Worm (Caenorhabditis elegans): ENCODE results near the gene mcm-6.

DNA sequence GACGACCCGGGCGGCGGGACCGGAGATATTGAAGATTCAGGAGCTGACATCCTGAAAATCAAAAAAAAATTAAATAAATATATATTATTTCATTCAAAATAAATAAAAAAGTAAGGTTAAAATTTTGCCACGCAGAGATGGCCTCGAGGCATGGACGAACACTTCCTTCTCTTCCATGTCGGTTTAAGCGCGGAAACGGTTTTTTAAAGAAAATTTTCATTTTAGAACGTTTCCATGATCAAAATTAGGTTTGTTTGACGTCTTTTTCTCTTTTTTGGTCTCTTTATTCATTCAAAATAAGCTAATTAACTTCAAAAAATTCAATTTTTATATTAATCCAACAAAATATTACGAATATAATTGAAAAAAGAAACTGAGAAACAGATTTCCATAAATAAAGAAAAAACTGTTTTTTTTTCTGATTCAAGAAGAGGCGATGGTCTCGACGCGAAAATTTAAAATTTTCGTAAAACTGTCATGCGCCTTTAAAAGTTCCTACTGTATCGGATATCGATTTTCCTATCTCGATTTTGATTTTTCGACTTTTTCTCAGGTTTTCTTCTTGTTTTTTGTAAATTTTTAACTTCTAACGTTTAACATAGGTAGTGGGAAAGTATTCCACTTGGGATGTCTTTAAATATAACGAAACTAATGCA lies 31.9 kb upstream of the mcm-6 start, which contains the start of gene gcc-2:
- TF ChIP-seq ztf-11 (tag; optimal IDR thresholded peaks at IDR 0.05), result no peak
- no peak for TF ChIP-seq nhr-2 (tag; optimal IDR thresholded peaks at IDR 0.05)
- no peak for TF ChIP-seq unc-39 (tag; optimal IDR thresholded peaks at IDR 0.05)
- no peak for TF ChIP-seq ham-2 (GFP tag; optimal IDR thresholded peaks at IDR 0.05)
- no peak for TF ChIP-seq pha-4 (tag; optimal IDR thresholded peaks at IDR 0.05)
- no peak for TF ChIP-seq blmp-1 (tag; optimal IDR thresholded peaks at IDR 0.05)
- no peak for TF ChIP-seq tbx-8 (GFP tag; optimal IDR thresholded peaks at IDR 0.05)
- no peak for TF ChIP-seq nhr-76 (tag; optimal IDR thresholded peaks at IDR 0.05)
- no peak for TF ChIP-seq lsy-2 (tag; optimal IDR thresholded peaks at IDR 0.05)
